Worm (Caenorhabditis elegans) whole organism, L4 larva: Measurements from ENCODE around the gene F58H1.3.

ENCODE experiments used
- R02D3.7 ChIP-seq: fragments of 150-350 bp; sonication (generic microtip); optimal IDR thresholded peaks from 3 replicates; lab custom pipeline; 2014; ENCODE audit warnings: missing biosample characterization, missing genetic modification characterization
- Y75B8A.6 ChIP-seq: fragments of 200-800 bp; sonication (Bioruptor generic); IDR thresholded peaks from 2 replicates; pipeline ENCODE4 v1.3.6; 2022; ENCODE audit warnings: missing genetic modification reagents, missing genetic modification characterization, missing compliant biosample characterization
- ceh-82 ChIP-seq: sonication (generic microtip); optimal IDR thresholded peaks from 2 replicates; lab custom pipeline; 2017; ENCODE audit warnings: missing biosample characterization, missing genetic modification characterization
- egl-27 ChIP-seq: sonication (generic microtip); optimal IDR thresholded peaks from 3 replicates; lab custom pipeline; 2017; ENCODE audit warnings: missing biosample characterization, missing genetic modification reagents, missing genetic modification characterization
- hlh-30 ChIP-seq: sonication (generic microtip); optimal IDR thresholded peaks from 2 replicates; lab custom pipeline; 2017; ENCODE audit warnings: antibody characterized with exemption, mild to moderate bottlenecking, missing genetic modification characterization, missing compliant biosample characterization; ENCODE audit not compliant: insufficient read depth
- lsy-2 ChIP-seq, 2 experiments: fragments of 150-350 bp in 1 of 2; sonication (generic microtip) in 1 of 2; optimal IDR thresholded peaks; 2 replicates each; lab custom pipeline; 2014 to 2017; ENCODE audit warnings: missing biosample characterization in 2 of 2, missing genetic modification characterization in 2 of 2
- nhr-77 ChIP-seq: fragments of 150-350 bp; optimal IDR thresholded peaks from 2 replicates; lab custom pipeline; 2014; ENCODE audit warnings: missing biosample characterization, missing genetic modification characterization

ce11 chrV:11913283-11913682 lies 20.5 kb upstream of the F58H1.3 start:
- TF ChIP-seq lsy-2 (tag; optimal IDR thresholded peaks at IDR 0.05; lab: Kevin White, UChicago) (no peak), ceh-82 (no peak), R02D3.7 (tag; lab: Kevin White, UChicago) (no peak), Y75B8A.6 (GFP tag; lab: Robert Waterston, UW) (no peak), egl-27 (tag; lab: Kevin White, UChicago) (no peak), hlh-30 (tag; lab: Kevin White, UChicago) (no peak), nhr-77 (tag; lab: Kevin White, UChicago) (no peak)
